Worm (Caenorhabditis elegans) whole organism, young adult: ENCODE data around the gene mom-1.

Experiments
- B0019.2 ChIP-seq: fragments of 200-800 bp; sonication (Bioruptor generic); conservative IDR thresholded peaks from 2 replicates; pipeline ENCODE4 v1.3.6; 2022; ENCODE audit warnings: missing genetic modification reagents, missing genetic modification characterization, missing compliant biosample characterization
- B0035.1 ChIP-seq: sonication (generic microtip); optimal IDR thresholded peaks from 2 replicates; lab custom pipeline; 2016; ENCODE audit warnings: missing genetic modification characterization, mild to moderate bottlenecking, missing compliant biosample characterization, missing genotype, missing genetic modification reagents
- D2030.7 ChIP-seq: fragments of 200-800 bp; sonication (Bioruptor generic); IDR thresholded peaks from 2 replicates; pipeline ENCODE4 v1.3.6; 2022; ENCODE audit warnings: missing genetic modification reagents, missing genetic modification characterization, missing compliant biosample characterization
- F10E7.11 ChIP-seq: sonication (generic microtip); optimal IDR thresholded peaks from 2 replicates; lab custom pipeline; 2017; ENCODE audit warnings: mild to moderate bottlenecking, missing genetic modification characterization, moderate library complexity, missing compliant biosample characterization
- F37B4.10 ChIP-seq: fragments of 200-800 bp; sonication (Bioruptor generic); IDR thresholded peaks from 2 replicates; pipeline ENCODE4 v1.3.6; 2022; ENCODE audit warnings: missing genetic modification characterization, missing compliant biosample characterization
- F39B2.1 ChIP-seq: fragments of 200-800 bp; sonication (Bioruptor generic); IDR thresholded peaks from 2 replicates; pipeline ENCODE4 v1.3.6; 2022; ENCODE audit warnings: missing genetic modification reagents, missing genetic modification characterization, missing compliant biosample characterization
- F49E8.2 ChIP-seq: sonication (generic microtip); optimal IDR thresholded peaks from 3 replicates; lab custom pipeline; 2017; ENCODE audit warnings: missing genetic modification characterization, mild to moderate bottlenecking, missing compliant biosample characterization, antibody characterized with exemption, moderate library complexity; ENCODE audit not compliant: insufficient read depth
- F52B5.7 ChIP-seq: sonication (generic microtip); optimal IDR thresholded peaks from 2 replicates; lab custom pipeline; 2016; ENCODE audit warnings: mild to moderate bottlenecking, missing genetic modification characterization, missing compliant biosample characterization
- F57C9.4 ChIP-seq: sonication (generic microtip); optimal IDR thresholded peaks from 2 replicates; lab custom pipeline; 2017; ENCODE audit warnings: mild to moderate bottlenecking, missing genetic modification characterization, missing compliant biosample characterization
- K12H6.12 ChIP-seq: fragments of 200-800 bp; sonication (Bioruptor generic); optimal IDR thresholded peaks from 2 replicates; lab custom pipeline; 2018; ENCODE audit warnings: mild to moderate bottlenecking, missing genetic modification characterization, missing compliant biosample characterization
- T07F8.4 ChIP-seq: sonication (generic microtip); optimal IDR thresholded peaks from 2 replicates; lab custom pipeline; 2016; ENCODE audit warnings: mild to moderate bottlenecking, missing genetic modification characterization, moderate library complexity, missing compliant biosample characterization
- Y67H2A.10 ChIP-seq: fragments of 200-800 bp; sonication (Bioruptor generic); conservative IDR thresholded peaks from 2 replicates; pipeline ENCODE4 v1.3.6; 2022; ENCODE audit warnings: missing genetic modification reagents, missing genetic modification characterization, missing compliant biosample characterization
- Y79H2A.3 ChIP-seq: fragments of 200-800 bp; sonication (Bioruptor generic); conservative IDR thresholded peaks from 2 replicates; pipeline ENCODE4 v1.3.6; 2022; ENCODE audit warnings: missing genetic modification reagents, missing genetic modification characterization, missing compliant biosample characterization
- ZK185.1 ChIP-seq: sonication (generic microtip); optimal IDR thresholded peaks from 2 replicates; lab custom pipeline; 2016; ENCODE audit warnings: mild to moderate bottlenecking, missing genetic modification characterization, missing compliant biosample characterization; ENCODE audit not compliant: poor library complexity, severe bottlenecking
- ccch-3 ChIP-seq: fragments of 200-800 bp; sonication (Bioruptor generic); optimal IDR thresholded peaks from 2 replicates; lab custom pipeline; 2018; ENCODE audit warnings: mild to moderate bottlenecking, missing genetic modification characterization, missing compliant biosample characterization
- cebp-2 ChIP-seq: fragments of 200-800 bp; sonication (Bioruptor generic); IDR thresholded peaks from 2 replicates; pipeline ENCODE4 v1.3.6; 2022; ENCODE audit warnings: missing genetic modification characterization, missing compliant biosample characterization
- chd-7 ChIP-seq: sonication (generic microtip); optimal IDR thresholded peaks from 2 replicates; lab custom pipeline; 2016; ENCODE audit warnings: mild to moderate bottlenecking, missing genetic modification characterization, moderate library complexity, missing compliant biosample characterization
- efl-1 ChIP-seq: fragments of 150-350 bp; optimal IDR thresholded peaks from 2 replicates; lab custom pipeline; 2014; ENCODE audit warnings: missing biosample characterization, missing genetic modification reagents, missing genetic modification characterization
- egl-44 ChIP-seq: fragments of 200-800 bp; sonication (Bioruptor generic); IDR thresholded peaks from 2 replicates; pipeline ENCODE4 v1.3.6; 2022; ENCODE audit warnings: missing genetic modification reagents, missing genetic modification characterization, missing compliant biosample characterization
- gei-17 ChIP-seq: fragments of 200-800 bp; sonication (Bioruptor generic); optimal IDR thresholded peaks from 2 replicates; lab custom pipeline; 2018; ENCODE audit warnings: mild to moderate bottlenecking, missing genetic modification characterization, missing compliant biosample characterization
- him-1 ChIP-seq: sonication (generic microtip); optimal IDR thresholded peaks from 2 replicates; lab custom pipeline; 2016; ENCODE audit warnings: missing genotype, missing genetic modification reagents, missing genetic modification characterization, missing compliant biosample characterization
- hmg-20 ChIP-seq: fragments of 200-800 bp; sonication (Bioruptor generic); IDR thresholded peaks from 2 replicates; pipeline ENCODE4 v1.3.6; 2022; ENCODE audit warnings: missing genetic modification reagents, missing genetic modification characterization, missing compliant biosample characterization
- hrde-1 ChIP-seq: sonication (generic microtip); optimal IDR thresholded peaks from 2 replicates; lab custom pipeline; 2016; ENCODE audit warnings: missing genetic modification characterization, mild to moderate bottlenecking, missing compliant biosample characterization, moderate library complexity, missing genotype, missing genetic modification reagents, borderline replicate concordance
- lin-35 ChIP-seq, 3 experiments: fragments of 150-350 bp in 2 of 3; sonication (generic microtip) in 1 of 3; optimal IDR thresholded peaks; 2 replicates each; lab custom pipeline; 2014 to 2018; ENCODE audit warnings: missing biosample characterization in 3 of 3, missing genetic modification characterization in 3 of 3, missing genetic modification reagents in 3 of 3
- madf-3 ChIP-seq: fragments of 200-800 bp; sonication (Bioruptor generic); IDR thresholded peaks from 2 replicates; pipeline ENCODE4 v1.3.6; 2022; ENCODE audit warnings: missing genetic modification reagents, missing genetic modification characterization, missing compliant biosample characterization
- madf-6 ChIP-seq: fragments of 200-800 bp; sonication (Bioruptor generic); IDR thresholded peaks from 2 replicates; pipeline ENCODE4 v1.3.6; 2022; ENCODE audit warnings: missing genetic modification reagents, missing genetic modification characterization, missing compliant biosample characterization
- mcd-1 ChIP-seq: fragments of 200-800 bp; sonication (Bioruptor generic); IDR thresholded peaks from 2 replicates; pipeline ENCODE4 v1.3.6; 2022; ENCODE audit warnings: missing genetic modification reagents, missing genetic modification characterization, missing compliant biosample characterization
- mel-28 ChIP-seq: sonication (generic microtip); optimal IDR thresholded peaks from 2 replicates; lab custom pipeline; 2016; ENCODE audit warnings: borderline replicate concordance, mild to moderate bottlenecking, missing genetic modification characterization, missing compliant biosample characterization
- mes-4 ChIP-seq: sonication (generic microtip); optimal IDR thresholded peaks from 2 replicates; lab custom pipeline; 2016; ENCODE audit warnings: missing genotype, missing genetic modification characterization, missing compliant biosample characterization
- nfya-1 ChIP-seq: sonication (generic microtip); optimal IDR thresholded peaks from 2 replicates; lab custom pipeline; 2017; ENCODE audit warnings: antibody characterized with exemption, missing compliant biosample characterization, missing genetic modification characterization, borderline replicate concordance; ENCODE audit not compliant: insufficient read depth
- nfyb-1 ChIP-seq: fragments of 200-800 bp; sonication (Bioruptor generic); IDR thresholded peaks from 2 replicates; pipeline ENCODE4 v1.3.6; 2022; ENCODE audit warnings: missing genetic modification reagents, missing genetic modification characterization, missing compliant biosample characterization
- nhr-179 ChIP-seq: sonication (generic microtip); optimal IDR thresholded peaks from 2 replicates; lab custom pipeline; 2016; ENCODE audit warnings: mild to moderate bottlenecking, missing genetic modification characterization, missing compliant biosample characterization
- nhr-90 ChIP-seq: sonication (generic microtip); optimal IDR thresholded peaks from 2 replicates; lab custom pipeline; 2016; ENCODE audit warnings: missing genotype, mild to moderate bottlenecking, missing genetic modification characterization, missing compliant biosample characterization
- pbrm-1 ChIP-seq: fragments of 200-800 bp; sonication (Bioruptor generic); IDR thresholded peaks from 2 replicates; pipeline ENCODE4 v1.3.6; 2022; ENCODE audit warnings: missing genetic modification reagents, missing genetic modification characterization, missing compliant biosample characterization
- pha-4 ChIP-seq: fragments of 150-350 bp; sonication (generic microtip); optimal IDR thresholded peaks from 2 replicates; lab custom pipeline; 2014; ENCODE audit warnings: missing biosample characterization, missing genetic modification reagents, missing genetic modification characterization
- repo-1 ChIP-seq: sonication (generic microtip); optimal IDR thresholded peaks from 2 replicates; lab custom pipeline; 2017; ENCODE audit warnings: mild to moderate bottlenecking, missing genetic modification characterization, missing compliant biosample characterization
- sdz-38 ChIP-seq: sonication (generic microtip); optimal IDR thresholded peaks from 2 replicates; lab custom pipeline; 2016; ENCODE audit warnings: missing genotype, missing genetic modification characterization, missing compliant biosample characterization
- sea-2 ChIP-seq: fragments of 200-800 bp; sonication (Bioruptor generic); IDR thresholded peaks from 2 replicates; pipeline ENCODE4 v1.3.6; 2022; ENCODE audit warnings: missing genetic modification characterization, missing compliant biosample characterization
- snpc-1.1 ChIP-seq: sonication (generic microtip); optimal IDR thresholded peaks from 2 replicates; lab custom pipeline; 2017; ENCODE audit warnings: missing genetic modification characterization, mild to moderate bottlenecking, missing compliant biosample characterization, antibody characterized with exemption, moderate library complexity, missing genotype, missing genetic modification reagents; ENCODE audit not compliant: insufficient read depth
- snpc-3.4 ChIP-seq: sonication (generic microtip); optimal IDR thresholded peaks from 2 replicates; lab custom pipeline; 2017; ENCODE audit warnings: missing genetic modification characterization, mild to moderate bottlenecking, missing compliant biosample characterization, antibody characterized with exemption, moderate library complexity, missing genotype, missing genetic modification reagents
- somi-1 ChIP-seq: fragments of 200-800 bp; sonication (Bioruptor generic); optimal IDR thresholded peaks from 2 replicates; lab custom pipeline; 2018; ENCODE audit warnings: mild to moderate bottlenecking, missing genetic modification characterization, missing compliant biosample characterization
- tbp1 ChIP-seq: fragments of 200-800 bp; sonication (Bioruptor generic); optimal IDR thresholded peaks from 2 replicates; lab custom pipeline; 2018; ENCODE audit warnings: mild to moderate bottlenecking, missing genetic modification characterization, missing compliant biosample characterization
- unc-62 ChIP-seq: fragments of 150-350 bp; optimal IDR thresholded peaks from 2 replicates; lab custom pipeline; 2014; ENCODE audit warnings: missing biosample characterization, missing genetic modification reagents, missing genetic modification characterization
- zfh-2 ChIP-seq: fragments of 200-800 bp; sonication (Bioruptor generic); conservative IDR thresholded peaks from 2 replicates; pipeline ENCODE4 v1.3.6; 2022; ENCODE audit warnings: missing genetic modification reagents, missing genetic modification characterization, missing compliant biosample characterization
- zim-3 ChIP-seq: sonication (generic microtip); optimal IDR thresholded peaks from 2 replicates; lab custom pipeline; 2017; ENCODE audit warnings: mild to moderate bottlenecking, missing genetic modification characterization, moderate library complexity, missing compliant biosample characterization
- ztf-22 ChIP-seq: fragments of 200-800 bp; sonication (Bioruptor generic); optimal IDR thresholded peaks from 2 replicates; lab custom pipeline; 2018; ENCODE audit warnings: mild to moderate bottlenecking, missing genetic modification characterization, moderate library complexity, missing compliant biosample characterization
- ztf-26 ChIP-seq: sonication (generic microtip); optimal IDR thresholded peaks from 2 replicates; lab custom pipeline; 2017; ENCODE audit warnings: missing genetic modification characterization, missing compliant biosample characterization
- ztf-3 ChIP-seq: fragments of 200-800 bp; sonication (Bioruptor generic); optimal IDR thresholded peaks from 2 replicates; lab custom pipeline; 2018; ENCODE audit warnings: mild to moderate bottlenecking, missing genetic modification characterization, missing compliant biosample characterization

The mom-1 gene

ce11 chrX:6255561-6255960 lies 37.4 kb upstream of the mom-1 start (continued):
- no peak for TF ChIP-seq F52B5.7 (tag; lab: Kevin White, UChicago)
- TF ChIP-seq F37B4.10 (GFP tag; lab: Robert Waterston, UW), result 0 out of 2 replicates have a peak, but pooled peaks have one; percentile 75
- TF ChIP-seq tbp1 (GFP tag; lab: Kevin White, UChicago), result peak; percentile 61
- no peak for TF ChIP-seq F10E7.11 (tag; lab: Kevin White, UChicago)
- peak; percentile 70; the same call in 1 of the 2 replicates for TF ChIP-seq pbrm-1 (GFP tag; lab: Robert Waterston, UW)
- TF ChIP-seq him-1 (tag; lab: Kevin White, UChicago), result no peak
- TF ChIP-seq mes-4 (tag; lab: Kevin White, UChicago), result no peak
- peak; percentile 47; the same call in 1 of the 2 replicates for TF ChIP-seq mcd-1 (GFP tag; lab: Robert Waterston, UW)
- no peak for TF ChIP-seq zim-3
- peak; percentile 81 for TF ChIP-seq ztf-22 (GFP tag; lab: Kevin White, UChicago)
- peak; percentile 81 for TF ChIP-seq somi-1 (GFP tag; lab: Kevin White, UChicago)
- no peak for TF ChIP-seq unc-62
- no peak for TF ChIP-seq F49E8.2 (tag; lab: Kevin White, UChicago)
- TF ChIP-seq cebp-2 (GFP tag; lab: Robert Waterston, UW), result no peak
- peak; percentile 76 for TF ChIP-seq K12H6.12 (tag; lab: Kevin White, UChicago)
- peak; percentile 64 for TF ChIP-seq pha-4 (tag; lab: Kevin White, UChicago)
- peak; percentile 77 for TF ChIP-seq egl-44 (GFP tag; lab: Robert Waterston, UW)
- TF ChIP-seq B0035.1 (tag; lab: Kevin White, UChicago), result no peak
- TF ChIP-seq ZK185.1 (tag; lab: Kevin White, UChicago), result no peak
- TF ChIP-seq snpc-3.4 (tag; lab: Kevin White, UChicago), result no peak
- peak; percentile 19 for TF ChIP-seq ztf-3 (GFP tag; lab: Kevin White, UChicago)
- no peak for TF ChIP-seq T07F8.4 (tag; lab: Kevin White, UChicago)
- TF ChIP-seq F39B2.1 (GFP tag; lab: Robert Waterston, UW), result no peak
- peak; percentile 62 for TF ChIP-seq repo-1
- TF ChIP-seq sdz-38, result no peak
- no peak for TF ChIP-seq F57C9.4 (tag; lab: Kevin White, UChicago)
- no peak for TF ChIP-seq D2030.7 (GFP tag; lab: Robert Waterston, UW)
- TF ChIP-seq mel-28 (tag; lab: Kevin White, UChicago), result no peak
- peak; percentile 86 for TF ChIP-seq chd-7 (tag; lab: Kevin White, UChicago)
- TF ChIP-seq B0019.2, result no peak
- peak; percentile 51; the same call in 1 of the 2 replicates for TF ChIP-seq sea-2 (GFP tag; lab: Robert Waterston, UW)
- no peak for TF ChIP-seq gei-17 (GFP tag; lab: Kevin White, UChicago)
- no peak for TF ChIP-seq efl-1 (GFP tag; lab: Kevin White, UChicago)
- no peak for TF ChIP-seq ccch-3 (GFP tag; lab: Kevin White, UChicago)
- no peak for TF ChIP-seq hmg-20
- TF ChIP-seq nfya-1 (tag; lab: Kevin White, UChicago), result no peak
- no peak for TF ChIP-seq madf-3 (GFP tag; lab: Robert Waterston, UW)
- peak; percentile 44; the same call in 1 of the 2 replicates for TF ChIP-seq zfh-2 (GFP tag; lab: Robert Waterston, UW)
- no peak for TF ChIP-seq snpc-1.1 (tag; lab: Kevin White, UChicago)
- TF ChIP-seq nhr-179 (tag; lab: Kevin White, UChicago), result no peak
- no peak for TF ChIP-seq Y79H2A.3 (GFP tag; lab: Robert Waterston, UW)
- peak; percentile 49 for TF ChIP-seq nfyb-1 (GFP tag; lab: Robert Waterston, UW)
- TF ChIP-seq hrde-1, result no peak
- peak; percentile 78 for TF ChIP-seq nhr-90 (tag; lab: Kevin White, UChicago)
- peak in 1 of 3 experiments; percentile 2 for TF ChIP-seq lin-35 (GFP tag; optimal IDR thresholded peaks at IDR 0.05; lab: Kevin White, UChicago)
- no peak for TF ChIP-seq Y67H2A.10 (GFP tag; lab: Robert Waterston, UW)
- peak; percentile 78 for TF ChIP-seq ztf-26 (tag; lab: Kevin White, UChicago)
- peak; percentile 38 for TF ChIP-seq madf-6 (GFP tag; lab: Robert Waterston, UW)
